Fruit fly (Drosophila melanogaster) whole organism, embryonic: Measurements from ENCODE around the gene CG42232.

Experiments
- Ada2b ChIP-seq: fragments of 200-800 bp; sonication (Bioruptor generic); IDR thresholded peaks from 2 replicates; pipeline ENCODE4 v1.3.6; 2022; ENCODE audit warnings: missing biosample characterization, missing genetic modification characterization
- CG10543 ChIP-seq: fragments of 200-800 bp; sonication (Bioruptor generic); optimal IDR thresholded peaks from 3 replicates; lab custom pipeline; 2017; ENCODE audit warnings: missing biosample characterization, mild to moderate bottlenecking, missing genetic modification characterization, moderate library complexity
- CG11695 ChIP-seq: fragments of 200-800 bp; sonication (Bioruptor generic); IDR thresholded peaks from 3 replicates; pipeline ENCODE4 v1.3.6; 2022; ENCODE audit warnings: missing biosample characterization, missing genetic modification characterization
- CG1233 ChIP-seq: fragments of 200-800 bp; sonication (Bioruptor generic); optimal IDR thresholded peaks from 4 replicates; lab custom pipeline; 2018; ENCODE audit warnings: missing biosample characterization, mild to moderate bottlenecking, missing genetic modification characterization
- CG12391 ChIP-seq: fragments of 200-800 bp; sonication (Bioruptor generic); optimal IDR thresholded peaks from 3 replicates; lab custom pipeline; 2018; ENCODE audit warnings: missing biosample characterization, mild to moderate bottlenecking, missing genetic modification characterization, moderate library complexity
- CG12659 ChIP-seq: fragments of 200-800 bp; sonication (Bioruptor generic); optimal IDR thresholded peaks from 3 replicates; lab custom pipeline; 2017; ENCODE audit warnings: mild to moderate bottlenecking, missing biosample characterization, missing genetic modification reagents, missing genetic modification characterization
- CG14050 ChIP-seq: fragments of 200-800 bp; sonication (Bioruptor generic); IDR thresholded peaks from 3 replicates; pipeline ENCODE4 v1.3.6; 2022; ENCODE audit warnings: missing biosample characterization, missing genetic modification characterization
- CG14860 ChIP-seq: fragments of 200-800 bp; sonication (Bioruptor generic); IDR thresholded peaks from 3 replicates; pipeline ENCODE4 v1.3.6; 2022; ENCODE audit warnings: missing biosample characterization, missing genetic modification characterization; ENCODE audit not compliant: partially characterized antibody
- CG1647 ChIP-seq: fragments of 200-800 bp; sonication (Bioruptor generic); optimal IDR thresholded peaks from 3 replicates; lab custom pipeline; 2016; ENCODE audit warnings: missing biosample characterization, missing genetic modification characterization
- CG18599 ChIP-seq: fragments of 200-800 bp; sonication (Bioruptor generic); optimal IDR thresholded peaks from 3 replicates; lab custom pipeline; 2017; ENCODE audit warnings: missing biosample characterization, missing genetic modification characterization, mild to moderate bottlenecking, moderate library complexity, missing genetic modification reagents
- CG2678 ChIP-seq: fragments of 200-800 bp; sonication (Bioruptor generic); optimal IDR thresholded peaks from 3 replicates; lab custom pipeline; 2019; ENCODE audit warnings: missing biosample characterization, mild to moderate bottlenecking, missing genetic modification characterization, moderate library complexity
- CG2712 ChIP-seq: fragments of 200-800 bp; optimal IDR thresholded peaks from 3 replicates; lab custom pipeline; 2019; ENCODE audit warnings: missing biosample characterization, mild to moderate bottlenecking, missing genetic modification characterization, moderate library complexity
- CG2875 ChIP-seq: fragments of 200-800 bp; sonication (Bioruptor generic); optimal IDR thresholded peaks from 2 replicates; lab custom pipeline; 2017; ENCODE audit warnings: missing biosample characterization, mild to moderate bottlenecking, missing genetic modification characterization, missing genetic modification reagents
- CG3065 ChIP-seq: fragments of 200-800 bp; sonication (Bioruptor generic); optimal IDR thresholded peaks from 2 replicates; lab custom pipeline; 2016; ENCODE audit warnings: missing biosample characterization, missing genetic modification characterization
- CG34224 ChIP-seq: fragments of 200-800 bp; sonication (Bioruptor generic); IDR thresholded peaks from 3 replicates; pipeline ENCODE4 v1.3.6; 2022; ENCODE audit warnings: missing biosample characterization, missing genetic modification characterization; ENCODE audit not compliant: partially characterized antibody
- CG4360 ChIP-seq: fragments of 200-800 bp; sonication (Bioruptor generic); IDR thresholded peaks from 2 replicates; pipeline ENCODE4 v1.3.6; 2022; ENCODE audit warnings: missing biosample characterization, missing genetic modification characterization
- CG6765 ChIP-seq: fragments of 200-800 bp; sonication (Bioruptor generic); optimal IDR thresholded peaks from 3 replicates; lab custom pipeline; 2017; ENCODE audit warnings: missing biosample characterization, mild to moderate bottlenecking, missing genetic modification characterization
- CG7271 ChIP-seq: fragments of 200-800 bp; sonication (Bioruptor generic); optimal IDR thresholded peaks from 2 replicates; lab custom pipeline; 2018; ENCODE audit warnings: missing biosample characterization, mild to moderate bottlenecking, missing genetic modification characterization, moderate library complexity
- CG7987 ChIP-seq: fragments of 200-800 bp; sonication (Bioruptor generic); optimal IDR thresholded peaks from 2 replicates; lab custom pipeline; 2018; ENCODE audit warnings: missing biosample characterization, mild to moderate bottlenecking, missing genetic modification characterization, moderate library complexity
- CG8281 ChIP-seq: fragments of 200-800 bp; sonication (Bioruptor generic); optimal IDR thresholded peaks from 2 replicates; lab custom pipeline; 2018; ENCODE audit warnings: missing biosample characterization, mild to moderate bottlenecking, missing genetic modification characterization, moderate library complexity
- CG8478 ChIP-seq: fragments of >200 bp; optimal IDR thresholded peaks from 2 replicates; lab custom pipeline; 2018
- CG8765 ChIP-seq: fragments of 200-800 bp; sonication (Bioruptor generic); IDR thresholded peaks from 2 replicates; pipeline ENCODE4 v1.3.6; 2022; ENCODE audit warnings: missing biosample characterization, missing genetic modification characterization
- CG9797 ChIP-seq: fragments of 200-800 bp; sonication (Bioruptor generic); optimal IDR thresholded peaks from 3 replicates; lab custom pipeline; 2018; ENCODE audit warnings: missing biosample characterization, mild to moderate bottlenecking, missing genetic modification characterization
- CG9876 ChIP-seq: fragments of 200-800 bp; sonication (Bioruptor generic); optimal IDR thresholded peaks from 2 replicates; lab custom pipeline; 2016; ENCODE audit warnings: missing biosample characterization, missing genetic modification characterization
- CTCF ChIP-seq: fragments of 200-800 bp; sonication (Bioruptor generic); optimal IDR thresholded peaks from 2 replicates; lab custom pipeline; 2017; ENCODE audit warnings: missing biosample characterization, mild to moderate bottlenecking, missing genetic modification characterization, moderate library complexity
- Dip2 ChIP-seq: fragments of 200-800 bp; sonication (Bioruptor generic); IDR thresholded peaks from 2 replicates; pipeline ENCODE4 v1.3.6; 2022; ENCODE audit warnings: missing biosample characterization, missing genetic modification characterization
- Fer1 ChIP-seq: fragments of 200-800 bp; sonication (Bioruptor generic); optimal IDR thresholded peaks from 2 replicates; lab custom pipeline; 2017; ENCODE audit warnings: missing biosample characterization, mild to moderate bottlenecking, missing genetic modification characterization
- HLH54F ChIP-seq: fragments of 200-800 bp; sonication (Bioruptor generic); optimal IDR thresholded peaks from 3 replicates; lab custom pipeline; 2016; ENCODE audit warnings: missing biosample characterization, missing genetic modification characterization
- HLHmδ ChIP-seq: fragments of 200-800 bp; sonication (Bioruptor generic); optimal IDR thresholded peaks from 2 replicates; lab custom pipeline; 2018; ENCODE audit warnings: missing biosample characterization, mild to moderate bottlenecking, missing genetic modification characterization, moderate library complexity
- Lhr ChIP-seq: fragments of 200-800 bp; sonication (Bioruptor generic); optimal IDR thresholded peaks from 3 replicates; lab custom pipeline; 2017; ENCODE audit warnings: mild to moderate bottlenecking, missing biosample characterization, missing genetic modification reagents, missing genetic modification characterization
- Lpt ChIP-seq: fragments of >200 bp; optimal IDR thresholded peaks from 2 replicates; lab custom pipeline; 2018; ENCODE audit warnings: missing biosample characterization, missing genetic modification characterization
- Optix ChIP-seq: fragments of 200-800 bp; sonication (Bioruptor generic); IDR thresholded peaks from 3 replicates; pipeline ENCODE4 v1.3.6; 2022; ENCODE audit warnings: missing biosample characterization, missing genetic modification characterization
- Poxn ChIP-seq: fragments of 200-800 bp; sonication (Bioruptor generic); IDR thresholded peaks from 2 replicates; pipeline ENCODE4 v1.3.6; 2022; ENCODE audit warnings: missing biosample characterization, missing genetic modification characterization
- Ptx1 ChIP-seq: fragments of 200-800 bp; sonication (Bioruptor generic); IDR thresholded peaks from 2 replicates; pipeline ENCODE4 v1.3.6; 2022; ENCODE audit warnings: missing biosample characterization, missing genetic modification characterization
- Xrp1 ChIP-seq: fragments of 200-800 bp; sonication (Bioruptor generic); IDR thresholded peaks from 2 replicates; pipeline ENCODE4 v1.3.6; 2022; ENCODE audit warnings: missing biosample characterization, missing genetic modification characterization
- bcd ChIP-seq: fragments of 200-800 bp; sonication (Bioruptor generic); optimal IDR thresholded peaks from 2 replicates; lab custom pipeline; 2017; ENCODE audit warnings: missing biosample characterization, mild to moderate bottlenecking, missing genetic modification characterization
- chinmo ChIP-seq: fragments of 200-800 bp; sonication (Bioruptor generic); IDR thresholded peaks from 4 replicates; pipeline ENCODE4 v1.3.6; 2022; ENCODE audit warnings: missing biosample characterization, missing genetic modification characterization; ENCODE audit not compliant: partially characterized antibody
- ftz-f1 ChIP-seq: fragments of 200-800 bp; sonication (Bioruptor generic); optimal IDR thresholded peaks from 2 replicates; lab custom pipeline; 2016; ENCODE audit warnings: missing biosample characterization, missing genetic modification characterization
- gcm ChIP-seq: fragments of 200-800 bp; sonication (Bioruptor generic); optimal IDR thresholded peaks from 2 replicates; lab custom pipeline; 2019; ENCODE audit warnings: missing biosample characterization, mild to moderate bottlenecking, missing genetic modification characterization, moderate library complexity
- gem ChIP-seq: fragments of 200-800 bp; sonication (Bioruptor generic); optimal IDR thresholded peaks from 2 replicates; lab custom pipeline; 2019; ENCODE audit warnings: missing biosample characterization, mild to moderate bottlenecking, missing genetic modification characterization, moderate library complexity
- gfzf ChIP-seq: fragments of 200-800 bp; sonication (Bioruptor generic); optimal IDR thresholded peaks from 2 replicates; lab custom pipeline; 2016; ENCODE audit warnings: missing biosample characterization, mild to moderate bottlenecking, missing genetic modification characterization, moderate library complexity
- h ChIP-seq: fragments of >200 bp; optimal IDR thresholded peaks from 2 replicates; lab custom pipeline; 2017
- insv ChIP-seq, 2 experiments: fragments of 200-800 bp; sonication (Bioruptor generic); optimal IDR thresholded peaks; 3 replicates each; lab custom pipeline; 2016 to 2018; ENCODE audit warnings: missing biosample characterization in 2 of 2, missing genetic modification characterization in 2 of 2
- ken ChIP-seq: fragments of 200-800 bp; sonication (Bioruptor generic); IDR thresholded peaks from 3 replicates; pipeline ENCODE4 v1.3.6; 2022; ENCODE audit warnings: missing biosample characterization, missing genetic modification characterization
- maf-S ChIP-seq: fragments of 200-800 bp; sonication (Bioruptor generic); optimal IDR thresholded peaks from 2 replicates; lab custom pipeline; 2016; ENCODE audit warnings: missing biosample characterization, missing genetic modification characterization
- nmo ChIP-seq: fragments of 200-800 bp; sonication (Bioruptor generic); optimal IDR thresholded peaks from 2 replicates; lab custom pipeline; 2018; ENCODE audit warnings: missing biosample characterization, mild to moderate bottlenecking, missing genetic modification characterization, moderate library complexity
- otp ChIP-seq: fragments of 200-800 bp; sonication (Bioruptor generic); IDR thresholded peaks from 3 replicates; pipeline ENCODE4, ENCODE4 v1.3.6; 2022; ENCODE audit warnings: missing biosample characterization, missing genetic modification characterization
- peb ChIP-seq: fragments of 200-800 bp; sonication (Bioruptor generic); IDR thresholded peaks from 2 replicates; pipeline ENCODE4 v1.3.6; 2022; ENCODE audit warnings: missing biosample characterization, missing genetic modification characterization
- seq ChIP-seq: fragments of 200-800 bp; sonication (Bioruptor generic); IDR thresholded peaks from 2 replicates; pipeline ENCODE4 v1.3.6; 2022; ENCODE audit warnings: missing biosample characterization, missing genetic modification characterization
- tin ChIP-seq: fragments of 200-800 bp; sonication (Bioruptor generic); optimal IDR thresholded peaks from 3 replicates; lab custom pipeline; 2016; ENCODE audit warnings: missing biosample characterization, missing genetic modification characterization
- twi ChIP-seq: fragments of 200-800 bp; optimal IDR thresholded peaks from 2 replicates; lab custom pipeline; 2019; ENCODE audit warnings: missing biosample characterization, mild to moderate bottlenecking, missing genetic modification characterization, moderate library complexity
- zfh1 ChIP-seq: fragments of 200-800 bp; sonication (Bioruptor generic); IDR thresholded peaks from 3 replicates; pipeline ENCODE4 v1.3.6; 2022; ENCODE audit warnings: missing biosample characterization, missing genetic modification characterization

Gene CG42232

dm6 chr3R:16497379-16497778 is 27.9 kb upstream of the CG42232 start (continued):
- TF ChIP-seq CG4360 (GFP tag; lab: Robert Waterston, UW) = peak; percentile 66
- peak; percentile 85 for TF ChIP-seq nmo (GFP tag; lab: Kevin White, UChicago)
- TF ChIP-seq ken (GFP tag; lab: Robert Waterston, UW) = peak; percentile 89
- TF ChIP-seq Dip2 (GFP tag; lab: Robert Waterston, UW) = no peak
- TF ChIP-seq CG8765 (GFP tag; lab: Robert Waterston, UW) = peak; percentile 52; the same call in 1 of the 2 replicates
- TF ChIP-seq Xrp1 (GFP tag; lab: Robert Waterston, UW) = peak; percentile 91
- peak; percentile 65 for TF ChIP-seq CG9876
- TF ChIP-seq CG2875 (GFP tag; lab: Kevin White, UChicago) = peak; percentile 73
- TF ChIP-seq CG14050 = peak; percentile 83
- TF ChIP-seq HLH54F (GFP tag; lab: Kevin White, UChicago) = peak; percentile 53
- TF ChIP-seq twi (tag; lab: Kevin White, UChicago) = peak; percentile 62
- no peak for TF ChIP-seq HLHmδ (GFP tag; lab: Kevin White, UChicago)
- peak; percentile 50 for TF ChIP-seq CG8281 (tag; lab: Kevin White, UChicago)
- TF ChIP-seq Lpt (GFP tag; lab: Kevin White, UChicago) = no peak
- peak; percentile 85 for TF ChIP-seq CG7987
- peak; percentile 100 for TF ChIP-seq CTCF (GFP tag; lab: Kevin White, UChicago)
- no peak for TF ChIP-seq ftz-f1 (GFP tag; lab: Kevin White, UChicago)
- peak; percentile 92 for TF ChIP-seq gem (tag; lab: Kevin White, UChicago)
- TF ChIP-seq peb (GFP tag; lab: Robert Waterston, UW) = peak; percentile 69
- TF ChIP-seq Ada2b (GFP tag; lab: Robert Waterston, UW) = peak; percentile 70; the same call in 1 of the 2 replicates
- peak; percentile 91 for TF ChIP-seq CG2712
- TF ChIP-seq CG2678 (tag; lab: Kevin White, UChicago) = peak; percentile 82
- no peak for TF ChIP-seq seq (GFP tag; lab: Robert Waterston, UW)
- peak; percentile 84 for TF ChIP-seq bcd (GFP tag; lab: Kevin White, UChicago)
- no peak for TF ChIP-seq CG8478 (lab: Kevin White, UChicago)
- TF ChIP-seq h = no peak
- no peak for TF ChIP-seq CG14860 (GFP tag; lab: Robert Waterston, UW)
- peak; percentile 49 for TF ChIP-seq CG10543 (GFP tag; lab: Kevin White, UChicago)
- TF ChIP-seq CG1647 (GFP tag; lab: Kevin White, UChicago) = peak; percentile 69
- peak; percentile 85 for TF ChIP-seq CG18599 (GFP tag; lab: Kevin White, UChicago)
- peak in 1 of 2 experiments; percentile 70 for TF ChIP-seq insv (GFP tag; optimal IDR thresholded peaks at IDR 0.05; lab: Kevin White, UChicago)
- TF ChIP-seq CG7271 (tag; lab: Kevin White, UChicago) = peak; percentile 37
- TF ChIP-seq CG6765 (GFP tag; lab: Kevin White, UChicago) = peak; percentile 38
- peak; percentile 52 for TF ChIP-seq CG3065 (GFP tag; lab: Kevin White, UChicago)
- TF ChIP-seq CG12659 (GFP tag; lab: Kevin White, UChicago) = peak; percentile 82
- TF ChIP-seq Optix (GFP tag; lab: Robert Waterston, UW) = peak; percentile 70
- TF ChIP-seq Fer1 (GFP tag; lab: Kevin White, UChicago) = no peak
- no peak for TF ChIP-seq CG9797 (GFP tag; lab: Kevin White, UChicago)
- TF ChIP-seq CG34224 = no peak
- TF ChIP-seq Lhr (GFP tag; lab: Kevin White, UChicago) = peak; percentile 81
- TF ChIP-seq Poxn (GFP tag; lab: Robert Waterston, UW) = no peak
- TF ChIP-seq maf-S (GFP tag; lab: Kevin White, UChicago) = peak; percentile 61
- TF ChIP-seq zfh1 (GFP tag; lab: Robert Waterston, UW) = peak; percentile 90
- peak; percentile 85 for TF ChIP-seq tin (GFP tag; lab: Kevin White, UChicago)
- peak; percentile 85 for TF ChIP-seq otp
- TF ChIP-seq gfzf (GFP tag; lab: Kevin White, UChicago) = no peak
- peak; percentile 86 for TF ChIP-seq CG11695 (GFP tag; lab: Robert Waterston, UW)
- peak; percentile 90 for TF ChIP-seq CG12391 (tag; lab: Kevin White, UChicago)
- TF ChIP-seq gcm (GFP tag; lab: Kevin White, UChicago) = peak; percentile 78
- TF ChIP-seq chinmo (GFP tag; lab: Robert Waterston, UW) = no peak
- TF ChIP-seq CG1233 (GFP tag; lab: Kevin White, UChicago) = peak; percentile 77
- TF ChIP-seq Ptx1 (GFP tag; lab: Robert Waterston, UW) = peak; percentile 92
